Fruit fly (Drosophila melanogaster) whole organism, prepupa: Measurements from ENCODE around the gene CSN6.

Experiments
- CG10669 ChIP-seq: fragments of 200-800 bp; sonication (Bioruptor generic); optimal IDR thresholded peaks from 3 replicates; lab custom pipeline; 2018; ENCODE audit warnings: missing biosample characterization, mild to moderate bottlenecking, missing genetic modification characterization, moderate library complexity
- CG11762 ChIP-seq: fragments of 200-800 bp; sonication (Bioruptor generic); optimal IDR thresholded peaks from 3 replicates; lab custom pipeline; 2016; ENCODE audit warnings: missing biosample characterization, missing genetic modification characterization; ENCODE audit not compliant: insufficient read depth
- CG11902 ChIP-seq: fragments of 200-800 bp; sonication (Bioruptor generic); optimal IDR thresholded peaks from 3 replicates; lab custom pipeline; 2016; ENCODE audit warnings: missing biosample characterization, missing genetic modification characterization
- CG15336 ChIP-seq: fragments of 200-800 bp; sonication (Bioruptor generic); IDR thresholded peaks from 2 replicates; pipeline ENCODE4 v1.3.6; 2022; ENCODE audit warnings: missing biosample characterization, missing genetic modification characterization
- CG1621 ChIP-seq: fragments of 200-800 bp; sonication (Bioruptor generic); optimal IDR thresholded peaks from 3 replicates; lab custom pipeline; 2018; ENCODE audit warnings: missing biosample characterization, mild to moderate bottlenecking, missing genetic modification characterization
- CG16779 ChIP-seq: fragments of 200-800 bp; sonication (Bioruptor generic); optimal IDR thresholded peaks from 3 replicates; lab custom pipeline; 2017; ENCODE audit warnings: missing biosample characterization, mild to moderate bottlenecking, missing genetic modification characterization
- CG3032 ChIP-seq: fragments of 200-800 bp; optimal IDR thresholded peaks from 2 replicates; lab custom pipeline; 2019; ENCODE audit warnings: missing biosample characterization, mild to moderate bottlenecking, missing genetic modification characterization, moderate library complexity
- CG31627 ChIP-seq: fragments of 200-800 bp; sonication (Bioruptor generic); optimal IDR thresholded peaks from 3 replicates; lab custom pipeline; 2016; ENCODE audit warnings: missing biosample characterization, missing genetic modification characterization
- CG32006 ChIP-seq: fragments of 200-800 bp; sonication (Bioruptor generic); optimal IDR thresholded peaks from 3 replicates; lab custom pipeline; 2017; ENCODE audit warnings: missing biosample characterization, mild to moderate bottlenecking, missing genetic modification characterization
- CG34406 ChIP-seq: fragments of 200-800 bp; sonication (Bioruptor generic); optimal IDR thresholded peaks from 3 replicates; lab custom pipeline; 2016; ENCODE audit warnings: missing biosample characterization, missing genetic modification characterization
- CG3919 ChIP-seq: fragments of 200-800 bp; sonication (Bioruptor generic); optimal IDR thresholded peaks from 3 replicates; lab custom pipeline; 2016; ENCODE audit warnings: missing biosample characterization, missing genetic modification characterization
- CG4318 ChIP-seq: fragments of 200-800 bp; sonication (Bioruptor generic); optimal IDR thresholded peaks from 3 replicates; lab custom pipeline; 2017; ENCODE audit warnings: missing biosample characterization, mild to moderate bottlenecking, missing genetic modification characterization
- CG6792 ChIP-seq: fragments of 200-800 bp; sonication (Bioruptor generic); optimal IDR thresholded peaks from 3 replicates; lab custom pipeline; 2016; ENCODE audit warnings: missing biosample characterization, missing genetic modification characterization
- CG6808 ChIP-seq: fragments of 200-800 bp; sonication (Bioruptor generic); optimal IDR thresholded peaks from 3 replicates; lab custom pipeline; 2017; ENCODE audit warnings: missing biosample characterization, missing genetic modification characterization, mild to moderate bottlenecking, moderate library complexity, missing genetic modification reagents
- CG6854 ChIP-seq: fragments of 200-800 bp; sonication (Bioruptor generic); optimal IDR thresholded peaks from 2 replicates; lab custom pipeline; 2017; ENCODE audit warnings: missing biosample characterization, mild to moderate bottlenecking, missing genetic modification characterization
- CG7368 ChIP-seq: fragments of 200-800 bp; sonication (Bioruptor generic); optimal IDR thresholded peaks from 3 replicates; lab custom pipeline; 2016; ENCODE audit warnings: missing biosample characterization, missing genetic modification characterization
- CG8119 ChIP-seq: fragments of 200-800 bp; sonication (Bioruptor generic); IDR thresholded peaks from 3 replicates; pipeline ENCODE4 v1.3.6; 2022; ENCODE audit warnings: missing biosample characterization, missing genetic modification characterization
- CG8319 ChIP-seq: fragments of 200-800 bp; sonication (Bioruptor generic); optimal IDR thresholded peaks from 3 replicates; lab custom pipeline; 2016; ENCODE audit warnings: missing biosample characterization, missing genetic modification characterization
- CG8632 ChIP-seq: fragments of 200-800 bp; sonication (Bioruptor generic); optimal IDR thresholded peaks from 3 replicates; lab custom pipeline; 2016; ENCODE audit warnings: missing biosample characterization, missing genetic modification characterization
- Eip75B ChIP-seq: fragments of 200-800 bp; sonication (Bioruptor generic); optimal IDR thresholded peaks from 3 replicates; lab custom pipeline; 2016; ENCODE audit warnings: missing biosample characterization, missing genetic modification characterization
- Eip93F ChIP-seq: fragments of 200-800 bp; sonication (Bioruptor generic); optimal IDR thresholded peaks from 2 replicates; lab custom pipeline; 2016; ENCODE audit warnings: missing biosample characterization, mild to moderate bottlenecking, missing genetic modification characterization
- Ets21C ChIP-seq: fragments of 200-800 bp; sonication (Bioruptor generic); optimal IDR thresholded peaks from 3 replicates; lab custom pipeline; 2016; ENCODE audit warnings: missing biosample characterization, missing genetic modification characterization
- Ets96B ChIP-seq: fragments of 200-800 bp; optimal IDR thresholded peaks from 2 replicates; lab custom pipeline; 2019; ENCODE audit warnings: missing biosample characterization, mild to moderate bottlenecking, missing genetic modification characterization, moderate library complexity
- Gug ChIP-seq: fragments of 200-800 bp; sonication (Bioruptor generic); IDR thresholded peaks from 2 replicates; pipeline ENCODE4 v1.3.6; 2022; ENCODE audit warnings: missing biosample characterization, missing genetic modification characterization
- Hr38 ChIP-seq: sonication (Bioruptor generic); optimal IDR thresholded peaks from 2 replicates; lab custom pipeline; 2016; ENCODE audit warnings: missing biosample characterization, missing genetic modification characterization
- Lpt ChIP-seq: fragments of 200-800 bp; sonication (Bioruptor generic); optimal IDR thresholded peaks from 3 replicates; lab custom pipeline; 2016; ENCODE audit warnings: missing biosample characterization, missing genetic modification characterization
- Met ChIP-seq: fragments of 200-800 bp; sonication (Bioruptor generic); optimal IDR thresholded peaks from 3 replicates; lab custom pipeline; 2016; ENCODE audit warnings: missing biosample characterization, missing genetic modification characterization
- OdsH ChIP-seq: fragments of 200-800 bp; sonication (Bioruptor generic); optimal IDR thresholded peaks from 3 replicates; lab custom pipeline; 2016; ENCODE audit warnings: missing biosample characterization, missing genetic modification characterization
- Sox102F ChIP-seq: fragments of 200-800 bp; sonication (Bioruptor generic); optimal IDR thresholded peaks from 2 replicates; lab custom pipeline; 2016; ENCODE audit warnings: missing biosample characterization, mild to moderate bottlenecking, missing genetic modification characterization
- Sox14 ChIP-seq: fragments of 200-800 bp; sonication (Bioruptor generic); optimal IDR thresholded peaks from 3 replicates; lab custom pipeline; 2016; ENCODE audit warnings: missing biosample characterization, missing genetic modification characterization
- achi ChIP-seq: fragments of 200-800 bp; sonication (Bioruptor generic); optimal IDR thresholded peaks from 3 replicates; lab custom pipeline; 2016; ENCODE audit warnings: missing biosample characterization, missing genetic modification characterization
- acj6 ChIP-seq: fragments of 200-800 bp; sonication (Bioruptor generic); optimal IDR thresholded peaks from 3 replicates; lab custom pipeline; 2016; ENCODE audit warnings: missing biosample characterization, missing genetic modification characterization
- cyc ChIP-seq: fragments of 200-800 bp; sonication (Bioruptor generic); optimal IDR thresholded peaks from 3 replicates; lab custom pipeline; 2016; ENCODE audit warnings: missing biosample characterization, missing genetic modification characterization
- dac ChIP-seq: fragments of 200-800 bp; sonication (Bioruptor generic); optimal IDR thresholded peaks from 2 replicates; lab custom pipeline; 2017; ENCODE audit warnings: missing biosample characterization, mild to moderate bottlenecking, missing genetic modification characterization
- dsx ChIP-seq: fragments of 200-800 bp; optimal IDR thresholded peaks from 3 replicates; lab custom pipeline; 2019; ENCODE audit warnings: missing biosample characterization, mild to moderate bottlenecking, missing genetic modification characterization, moderate library complexity; ENCODE audit not compliant: poor library complexity, severe bottlenecking
- eg ChIP-seq: fragments of 200-800 bp; sonication (Bioruptor generic); IDR thresholded peaks from 3 replicates; pipeline ENCODE4 v1.3.6; 2022; ENCODE audit warnings: missing biosample characterization, missing genetic modification characterization
- esn ChIP-seq: fragments of 200-800 bp; sonication (Bioruptor generic); optimal IDR thresholded peaks from 2 replicates; lab custom pipeline; 2016; ENCODE audit warnings: missing biosample characterization, mild to moderate bottlenecking, missing genetic modification characterization, moderate library complexity
- fd59A ChIP-seq: fragments of 200-800 bp; sonication (Bioruptor generic); optimal IDR thresholded peaks from 2 replicates; lab custom pipeline; 2017; ENCODE audit warnings: missing biosample characterization, mild to moderate bottlenecking, missing genetic modification characterization, missing genetic modification reagents
- fd85E ChIP-seq: fragments of 200-800 bp; sonication (Bioruptor generic); optimal IDR thresholded peaks from 3 replicates; lab custom pipeline; 2016; ENCODE audit warnings: missing biosample characterization, missing genetic modification characterization
- fkh ChIP-seq: fragments of 200-800 bp; sonication (Bioruptor generic); optimal IDR thresholded peaks from 3 replicates; lab custom pipeline; 2017; ENCODE audit warnings: missing biosample characterization, mild to moderate bottlenecking, missing genetic modification characterization, moderate library complexity
- net ChIP-seq: fragments of 200-800 bp; sonication (Bioruptor generic); optimal IDR thresholded peaks from 3 replicates; lab custom pipeline; 2016; ENCODE audit warnings: missing biosample characterization, missing genetic modification characterization
- pdm3 ChIP-seq: fragments of 200-800 bp; sonication (Bioruptor generic); optimal IDR thresholded peaks from 3 replicates; lab custom pipeline; 2016; ENCODE audit warnings: missing biosample characterization, missing genetic modification characterization
- spab ChIP-seq: fragments of 200-800 bp; sonication (Bioruptor generic); optimal IDR thresholded peaks from 2 replicates; lab custom pipeline; 2017; ENCODE audit warnings: missing biosample characterization, mild to moderate bottlenecking, missing genetic modification characterization, missing genetic modification reagents
- ss ChIP-seq, 2 experiments: fragments of 200-800 bp; sonication (Bioruptor generic); optimal IDR thresholded peaks; 2 replicates in 1 of 2; 3 replicates in 1 of 2; lab custom pipeline; 2017 to 2018; ENCODE audit warnings: mild to moderate bottlenecking in 2 of 2, missing biosample characterization in 2 of 2, missing genetic modification characterization in 2 of 2, moderate library complexity in 1 of 2
- svp ChIP-seq: fragments of 200-800 bp; sonication (Bioruptor generic); peaks from one replicate; lab custom pipeline; 2016; ENCODE audit warnings: missing biosample characterization, missing genetic modification characterization
- topi ChIP-seq: fragments of 200-800 bp; sonication (Bioruptor generic); optimal IDR thresholded peaks from 3 replicates; lab custom pipeline; 2016; ENCODE audit warnings: missing biosample characterization, missing genetic modification characterization

Gene CSN6

DNA sequence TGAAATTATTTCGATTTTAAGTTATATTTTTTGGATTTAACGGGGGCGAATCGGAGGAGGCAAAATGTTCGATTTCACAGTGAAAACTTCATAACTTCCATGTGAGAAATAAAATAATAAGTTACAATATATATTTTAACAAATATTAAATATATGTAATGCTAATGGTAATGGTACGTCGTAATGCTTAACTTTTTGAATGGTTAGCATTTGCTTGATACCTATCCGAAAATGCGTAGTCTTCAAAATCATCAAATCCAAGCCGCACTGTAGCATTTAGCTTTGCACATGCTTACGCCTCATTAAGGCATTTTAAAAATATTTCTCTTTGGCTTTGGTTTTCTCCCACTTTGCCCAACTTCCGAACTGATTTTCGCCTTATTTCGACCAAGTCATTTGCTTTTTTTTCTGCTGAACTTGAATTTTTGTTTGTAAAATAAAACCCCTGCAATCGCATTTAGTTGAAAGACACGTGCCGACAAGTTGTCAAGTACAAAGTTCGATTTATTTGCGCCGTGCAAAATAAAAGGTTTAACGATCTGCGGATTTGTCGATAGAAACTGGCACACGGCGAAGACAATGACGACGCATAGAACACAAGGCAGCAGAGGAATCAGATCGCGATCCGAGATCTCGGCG, 37.7 kb upstream of the CSN6 start:
- TF ChIP-seq net (GFP tag; lab: Kevin White, UChicago) (no peak), svp (GFP tag; lab: Kevin White, UChicago) (peak; percentile 39)

DNA sequence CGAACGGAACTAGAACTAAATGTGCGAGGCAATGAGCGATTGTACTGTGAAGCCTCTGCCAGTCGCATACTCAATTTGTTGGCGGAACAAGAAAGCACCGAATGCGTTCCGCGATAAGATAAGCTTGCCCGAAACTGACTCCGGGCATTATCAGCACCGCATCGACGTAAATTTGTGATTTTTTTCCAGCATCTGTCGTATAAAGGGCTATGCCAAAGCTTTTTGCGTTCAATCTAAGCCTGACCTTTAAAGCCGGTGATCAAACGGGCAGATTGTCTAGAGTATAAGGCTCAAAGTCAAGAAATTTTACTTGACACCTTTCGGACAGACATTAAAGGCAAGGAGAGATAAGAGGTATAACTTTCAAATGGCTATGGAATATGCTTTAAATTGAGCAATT, 34.6 kb upstream of the CSN6 start:
- TF ChIP-seq CG15336 (GFP tag; lab: Robert Waterston, UW) (no peak), Sox102F (GFP tag; lab: Kevin White, UChicago) (no peak), spab (GFP tag; lab: Kevin White, UChicago) (no peak), CG8319 (GFP tag; lab: Kevin White, UChicago) (no peak), CG1621 (tag; lab: Kevin White, UChicago) (no peak)

dm6 chr3R:22547585-22548022, 33.0 kb upstream of the CSN6 start, which contains the start of gene AdipoR:
TSS of gene AdipoR (minus strand) at chr3R:22547846.
- TF ChIP-seq net (GFP tag; lab: Kevin White, UChicago), result peak; percentile 39
- TF ChIP-seq CG11902 (GFP tag; lab: Kevin White, UChicago), result no peak
- peak; percentile 51 for TF ChIP-seq svp (GFP tag; lab: Kevin White, UChicago)
- peak in 1 of 2 experiments; percentile 36 for TF ChIP-seq ss (GFP tag; optimal IDR thresholded peaks at IDR 0.05; lab: Kevin White, UChicago)
- TF ChIP-seq CG15336 (GFP tag; lab: Robert Waterston, UW), result no peak
- TF ChIP-seq CG1621 (tag; lab: Kevin White, UChicago), result no peak
- no peak for TF ChIP-seq CG8319 (GFP tag; lab: Kevin White, UChicago)
- no peak for TF ChIP-seq Ets21C (GFP tag; lab: Kevin White, UChicago)
- peak; percentile 43 for TF ChIP-seq esn (GFP tag; lab: Kevin White, UChicago)
- TF ChIP-seq Lpt (GFP tag; lab: Kevin White, UChicago), result no peak
- no peak for TF ChIP-seq CG32006
- no peak for TF ChIP-seq dac (GFP tag; lab: Kevin White, UChicago)
- no peak for TF ChIP-seq Ets96B (tag; lab: Kevin White, UChicago)
- TF ChIP-seq Eip75B, result peak; percentile 1
- no peak for TF ChIP-seq CG11762 (GFP tag; lab: Kevin White, UChicago)
- no peak for TF ChIP-seq fd59A (GFP tag; lab: Kevin White, UChicago)
- no peak for TF ChIP-seq CG8632
- no peak for TF ChIP-seq CG34406 (GFP tag; lab: Kevin White, UChicago)
- TF ChIP-seq CG4318 (GFP tag; lab: Kevin White, UChicago), result no peak
- peak; percentile 50 for TF ChIP-seq Sox14 (GFP tag; lab: Kevin White, UChicago)
- TF ChIP-seq Eip93F, result no peak
- no peak for TF ChIP-seq CG6808 (GFP tag; lab: Kevin White, UChicago)
- TF ChIP-seq CG3919 (GFP tag; lab: Kevin White, UChicago), result peak; percentile 36
- no peak for TF ChIP-seq Hr38
- no peak for TF ChIP-seq spab (GFP tag; lab: Kevin White, UChicago)
- TF ChIP-seq achi (GFP tag; lab: Kevin White, UChicago), result no peak
- TF ChIP-seq fkh (GFP tag; lab: Kevin White, UChicago), result peak; percentile 13
- TF ChIP-seq CG31627 (GFP tag; lab: Kevin White, UChicago), result no peak
- no peak for TF ChIP-seq CG6854
- no peak for TF ChIP-seq CG10669 (GFP tag; lab: Kevin White, UChicago)
- no peak for TF ChIP-seq CG16779
- TF ChIP-seq Gug, result no peak
- no peak for TF ChIP-seq OdsH (GFP tag; lab: Kevin White, UChicago)
- no peak for TF ChIP-seq CG8119
- no peak for TF ChIP-seq acj6
- TF ChIP-seq Sox102F (GFP tag; lab: Kevin White, UChicago), result no peak
- peak; percentile 32; the same call in 1 of the 3 replicates for TF ChIP-seq eg (GFP tag; lab: Robert Waterston, UW)
- peak; percentile 11 for TF ChIP-seq Met
- no peak for TF ChIP-seq fd85E (GFP tag; lab: Kevin White, UChicago)
- no peak for TF ChIP-seq CG3032 (tag; lab: Kevin White, UChicago)
- peak; percentile 1 for TF ChIP-seq pdm3 (GFP tag; lab: Kevin White, UChicago)
- peak; percentile 21 for TF ChIP-seq topi
- TF ChIP-seq cyc, result no peak
- TF ChIP-seq dsx (GFP tag; lab: Kevin White, UChicago), result peak; percentile 100
- no peak for TF ChIP-seq CG6792
- TF ChIP-seq CG7368 (GFP tag; lab: Kevin White, UChicago), result no peak
